Fruit fly (Drosophila melanogaster) whole organism, embryonic: Measurements from ENCODE around the gene Vav.

Experiments
- Awh ChIP-seq: fragments of 200-800 bp; sonication (Bioruptor generic); IDR thresholded peaks from 2 replicates; pipeline ENCODE4, ENCODE4 v1.3.6; 2022; ENCODE audit warnings: missing biosample characterization, missing genetic modification characterization
- CG1024 ChIP-seq: fragments of 200-800 bp; sonication (Bioruptor generic); IDR thresholded peaks from 2 replicates; pipeline ENCODE4 v1.3.6; 2022; ENCODE audit warnings: missing biosample characterization, missing genetic modification characterization
- CG10321 ChIP-seq: fragments of 200-800 bp; sonication (Bioruptor generic); IDR thresholded peaks from 2 replicates; pipeline ENCODE4 v1.3.6; 2022; ENCODE audit warnings: missing biosample characterization, missing genetic modification characterization
- CG10366 ChIP-seq: fragments of 200-800 bp; sonication (Bioruptor generic); IDR thresholded peaks from 2 replicates; pipeline ENCODE4 v1.3.6; 2022; ENCODE audit warnings: missing biosample characterization, missing genetic modification characterization
- CG10543 ChIP-seq: fragments of 200-800 bp; sonication (Bioruptor generic); optimal IDR thresholded peaks from 3 replicates; lab custom pipeline; 2017; ENCODE audit warnings: missing biosample characterization, mild to moderate bottlenecking, missing genetic modification characterization, moderate library complexity
- CG13296 ChIP-seq: fragments of 200-800 bp; sonication (Bioruptor generic); optimal IDR thresholded peaks from 3 replicates; lab custom pipeline; 2018; ENCODE audit warnings: missing biosample characterization, mild to moderate bottlenecking, missing genetic modification characterization
- CG15269 ChIP-seq: fragments of 200-800 bp; sonication (Bioruptor generic); optimal IDR thresholded peaks from 2 replicates; lab custom pipeline; 2018; ENCODE audit warnings: missing biosample characterization, mild to moderate bottlenecking, missing genetic modification characterization, moderate library complexity
- CG17359 ChIP-seq: fragments of 200-800 bp; sonication (Bioruptor generic); optimal IDR thresholded peaks from 3 replicates; lab custom pipeline; 2018; ENCODE audit warnings: missing biosample characterization, mild to moderate bottlenecking, missing genetic modification characterization, moderate library complexity
- CG17912 ChIP-seq: fragments of 200-800 bp; sonication (Bioruptor generic); optimal IDR thresholded peaks from 2 replicates; lab custom pipeline; 2018; ENCODE audit warnings: missing biosample characterization, mild to moderate bottlenecking, missing genetic modification characterization
- CG18619 ChIP-seq: fragments of 200-800 bp; sonication (Bioruptor generic); optimal IDR thresholded peaks from 3 replicates; lab custom pipeline; 2017; ENCODE audit warnings: missing biosample characterization, mild to moderate bottlenecking, missing genetic modification characterization
- CG31365 ChIP-seq: fragments of 200-800 bp; sonication (Bioruptor generic); optimal IDR thresholded peaks from 2 replicates; lab custom pipeline; 2018; ENCODE audit warnings: missing biosample characterization, mild to moderate bottlenecking, missing genetic modification characterization
- CG34376 ChIP-seq: fragments of 200-800 bp; sonication (Bioruptor generic); optimal IDR thresholded peaks from 2 replicates; lab custom pipeline; 2018; ENCODE audit warnings: missing biosample characterization, mild to moderate bottlenecking, missing genetic modification characterization
- CG43689 ChIP-seq: fragments of 200-800 bp; sonication (Bioruptor generic); IDR thresholded peaks from 2 replicates; pipeline ENCODE4 v1.3.6; 2022; ENCODE audit warnings: missing biosample characterization, missing genetic modification characterization
- CG4617 ChIP-seq: fragments of 200-800 bp; sonication (Bioruptor generic); optimal IDR thresholded peaks from 3 replicates; lab custom pipeline; 2016; ENCODE audit warnings: missing biosample characterization, missing genetic modification characterization, borderline replicate concordance
- CG4854 ChIP-seq: fragments of 200-800 bp; sonication (Bioruptor generic); optimal IDR thresholded peaks from 2 replicates; lab custom pipeline; 2016; ENCODE audit warnings: missing biosample characterization, missing genetic modification characterization, inconsistent platforms
- CG5245 ChIP-seq: fragments of 200-800 bp; sonication (Bioruptor generic); optimal IDR thresholded peaks from 3 replicates; lab custom pipeline; 2016; ENCODE audit warnings: missing biosample characterization, missing genetic modification characterization
- CG6683 ChIP-seq: fragments of 200-800 bp; sonication (Bioruptor generic); optimal IDR thresholded peaks from 2 replicates; lab custom pipeline; 2017; ENCODE audit warnings: missing biosample characterization, mild to moderate bottlenecking, missing genetic modification characterization, missing genetic modification reagents
- CG7556 ChIP-seq: fragments of 200-800 bp; sonication (Bioruptor generic); optimal IDR thresholded peaks from 2 replicates; lab custom pipeline; 2017; ENCODE audit warnings: missing biosample characterization, mild to moderate bottlenecking, missing genetic modification characterization
- CG9876 ChIP-seq: fragments of 200-800 bp; sonication (Bioruptor generic); optimal IDR thresholded peaks from 2 replicates; lab custom pipeline; 2016; ENCODE audit warnings: missing biosample characterization, missing genetic modification characterization
- CkIIα-i1 ChIP-seq: fragments of 200-800 bp; sonication (Bioruptor generic); IDR thresholded peaks from 2 replicates; pipeline ENCODE4 v1.3.6; 2022; ENCODE audit warnings: missing biosample characterization, missing genetic modification characterization
- CoRest ChIP-seq: fragments of 200-800 bp; sonication (Bioruptor generic); optimal IDR thresholded peaks from 3 replicates; lab custom pipeline; 2018; ENCODE audit warnings: missing biosample characterization, mild to moderate bottlenecking, missing genetic modification characterization, moderate library complexity
- Dip3 ChIP-seq: fragments of 200-800 bp; sonication (Bioruptor generic); optimal IDR thresholded peaks from 3 replicates; lab custom pipeline; 2016; ENCODE audit warnings: missing biosample characterization, missing genetic modification characterization
- Dll ChIP-seq: fragments of 200-800 bp; sonication (Bioruptor generic); IDR thresholded peaks from 4 replicates; pipeline ENCODE4 v1.3.6; 2022; ENCODE audit warnings: missing biosample characterization, missing genetic modification characterization; ENCODE audit not compliant: partially characterized antibody
- Dref ChIP-seq: fragments of 200-800 bp; sonication (Bioruptor generic); IDR thresholded peaks from 2 replicates; pipeline ENCODE4 v1.3.6; 2022; ENCODE audit warnings: missing biosample characterization, missing genetic modification characterization
- Drgx ChIP-seq: fragments of 200-800 bp; sonication (Bioruptor generic); IDR thresholded peaks from 2 replicates; pipeline ENCODE4 v1.3.6; 2022; ENCODE audit warnings: missing biosample characterization, missing genetic modification characterization
- Ets65A ChIP-seq: fragments of 200-800 bp; sonication (Bioruptor generic); peaks from one replicate; lab custom pipeline; 2016; ENCODE audit warnings: missing biosample characterization, missing genetic modification characterization
- Hand ChIP-seq: fragments of 200-800 bp; sonication (Bioruptor generic); optimal IDR thresholded peaks from 2 replicates; lab custom pipeline; 2017; ENCODE audit warnings: mild to moderate bottlenecking, missing biosample characterization, missing genetic modification reagents, missing genetic modification characterization
- Hsf ChIP-seq: fragments of 200-800 bp; sonication (Bioruptor generic); optimal IDR thresholded peaks from 3 replicates; lab custom pipeline; 2016; ENCODE audit warnings: missing biosample characterization, missing genetic modification characterization
- Lhr ChIP-seq: fragments of 200-800 bp; sonication (Bioruptor generic); optimal IDR thresholded peaks from 3 replicates; lab custom pipeline; 2017; ENCODE audit warnings: mild to moderate bottlenecking, missing biosample characterization, missing genetic modification reagents, missing genetic modification characterization
- MESR4 ChIP-seq: fragments of 200-800 bp; sonication (Bioruptor generic); optimal IDR thresholded peaks from 2 replicates; lab custom pipeline; 2018; ENCODE audit warnings: missing biosample characterization, mild to moderate bottlenecking, missing genetic modification characterization, moderate library complexity
- Med ChIP-seq: fragments of 200-800 bp; sonication (Bioruptor generic); peaks from one replicate; lab custom pipeline; 2016; ENCODE audit warnings: missing biosample characterization, missing genetic modification characterization, mild to moderate bottlenecking, inconsistent platforms, moderate library complexity
- Pdp1 ChIP-seq, 2 experiments: fragments of 200-800 bp; sonication (Bioruptor generic); optimal IDR thresholded peaks; 3 replicates each; lab custom pipeline; 2016; ENCODE audit warnings: missing biosample characterization in 2 of 2, missing genetic modification characterization in 2 of 2, mild to moderate bottlenecking in 1 of 2, moderate library complexity in 1 of 2
- Stat92E ChIP-seq, 3 experiments: fragments of >200 bp in 2 of 3; fragments of 200-800 bp in 1 of 3; sonication (Bioruptor generic) in 1 of 3; optimal IDR thresholded peaks; 2 replicates each; lab custom pipeline; 2017 to 2019; ENCODE audit warnings: missing biosample characterization in 3 of 3, missing genetic modification characterization in 3 of 3, mild to moderate bottlenecking in 1 of 3, moderate library complexity in 1 of 3
- Vsx1 ChIP-seq: fragments of 200-800 bp; sonication (Bioruptor generic); optimal IDR thresholded peaks from 2 replicates; lab custom pipeline; 2017; ENCODE audit warnings: missing biosample characterization, mild to moderate bottlenecking, missing genetic modification characterization, missing genetic modification reagents
- ap ChIP-seq: fragments of 200-800 bp; sonication (Bioruptor generic); IDR thresholded peaks from 2 replicates; pipeline ENCODE4 v1.3.6; 2022; ENCODE audit warnings: missing biosample characterization, missing genetic modification characterization
- bigmax ChIP-seq: fragments of 200-800 bp; sonication (Bioruptor generic); optimal IDR thresholded peaks from 2 replicates; lab custom pipeline; 2018; ENCODE audit warnings: missing biosample characterization, mild to moderate bottlenecking, missing genetic modification characterization
- emc ChIP-seq: fragments of 200-800 bp; sonication (Bioruptor generic); optimal IDR thresholded peaks from 2 replicates; lab custom pipeline; 2016; ENCODE audit warnings: missing biosample characterization, missing genetic modification characterization
- exex ChIP-seq: fragments of 200-800 bp; sonication (Bioruptor generic); optimal IDR thresholded peaks from 4 replicates; lab custom pipeline; 2018; ENCODE audit warnings: missing biosample characterization, mild to moderate bottlenecking, missing genetic modification characterization, moderate library complexity
- grn ChIP-seq: fragments of 200-800 bp; sonication (Bioruptor generic); optimal IDR thresholded peaks from 3 replicates; lab custom pipeline; 2017; ENCODE audit warnings: missing biosample characterization, missing genetic modification characterization
- ham ChIP-seq: fragments of 200-800 bp; sonication (Bioruptor generic); IDR thresholded peaks from 2 replicates; pipeline ENCODE4 v1.3.6; 2022; ENCODE audit warnings: missing biosample characterization, missing genetic modification characterization
- hth ChIP-seq: fragments of >200 bp; optimal IDR thresholded peaks from 2 replicates; lab custom pipeline; 2017; ENCODE audit warnings: inconsistent platforms
- ken ChIP-seq: fragments of 200-800 bp; sonication (Bioruptor generic); IDR thresholded peaks from 3 replicates; pipeline ENCODE4 v1.3.6; 2022; ENCODE audit warnings: missing biosample characterization, missing genetic modification characterization
- mam ChIP-seq: fragments of 200-800 bp; sonication (Bioruptor generic); optimal IDR thresholded peaks from 3 replicates; lab custom pipeline; 2016; ENCODE audit warnings: missing biosample characterization, missing genetic modification characterization
- nerfin-1 ChIP-seq: fragments of 200-800 bp; sonication (Bioruptor generic); optimal IDR thresholded peaks from 3 replicates; lab custom pipeline; 2019; ENCODE audit warnings: missing biosample characterization, mild to moderate bottlenecking, missing genetic modification characterization, moderate library complexity
- ro ChIP-seq: fragments of 200-800 bp; sonication (Bioruptor generic); IDR thresholded peaks from 2 replicates; pipeline ENCODE4 v1.3.6; 2022; ENCODE audit warnings: missing biosample characterization, missing genetic modification characterization
- row ChIP-seq: fragments of 200-800 bp; sonication (Bioruptor generic); IDR thresholded peaks from 3 replicates; pipeline ENCODE4 v1.3.6; 2022; ENCODE audit warnings: missing biosample characterization, missing genetic modification characterization
- scrt ChIP-seq: fragments of 200-800 bp; sonication (Bioruptor generic); optimal IDR thresholded peaks from 2 replicates; lab custom pipeline; 2018; ENCODE audit warnings: missing biosample characterization, mild to moderate bottlenecking, missing genetic modification characterization, moderate library complexity
- sug ChIP-seq: fragments of 200-800 bp; optimal IDR thresholded peaks from 2 replicates; lab custom pipeline; 2019; ENCODE audit warnings: missing biosample characterization, mild to moderate bottlenecking, missing genetic modification characterization, moderate library complexity
- trh ChIP-seq: fragments of 200-800 bp; sonication (Bioruptor generic); optimal IDR thresholded peaks from 2 replicates; lab custom pipeline; 2016; ENCODE audit warnings: missing biosample characterization, missing genetic modification characterization
- wdn ChIP-seq: fragments of 200-800 bp; sonication (Bioruptor generic); IDR thresholded peaks from 2 replicates; pipeline ENCODE4 v1.3.6; 2022; ENCODE audit warnings: missing biosample characterization, missing genetic modification characterization
- z ChIP-seq: fragments of 200-800 bp; sonication (Bioruptor generic); IDR thresholded peaks from 3 replicates; pipeline ENCODE4 v1.3.6; 2022; ENCODE audit warnings: missing biosample characterization, missing genetic modification characterization

The Vav gene

dm6 chrX:19293320-19293719 is 31.7 kb downstream of the Vav start (continued):
- no peak for TF ChIP-seq Dll (GFP tag; lab: Robert Waterston, UW)
- TF ChIP-seq CoRest (tag; lab: Kevin White, UChicago), result no peak
- no peak for TF ChIP-seq z
- TF ChIP-seq Med, result peak; percentile 62
- no peak for TF ChIP-seq wdn (GFP tag; lab: Robert Waterston, UW)
- TF ChIP-seq hth (lab: Kevin White, UChicago), result no peak
- TF ChIP-seq Pdp1 (GFP tag; optimal IDR thresholded peaks at IDR 0.05; lab: Kevin White, UChicago), result peak in 1 of 2 experiments; percentile 36
- TF ChIP-seq CG17359 (tag; lab: Kevin White, UChicago), result no peak

DNA sequence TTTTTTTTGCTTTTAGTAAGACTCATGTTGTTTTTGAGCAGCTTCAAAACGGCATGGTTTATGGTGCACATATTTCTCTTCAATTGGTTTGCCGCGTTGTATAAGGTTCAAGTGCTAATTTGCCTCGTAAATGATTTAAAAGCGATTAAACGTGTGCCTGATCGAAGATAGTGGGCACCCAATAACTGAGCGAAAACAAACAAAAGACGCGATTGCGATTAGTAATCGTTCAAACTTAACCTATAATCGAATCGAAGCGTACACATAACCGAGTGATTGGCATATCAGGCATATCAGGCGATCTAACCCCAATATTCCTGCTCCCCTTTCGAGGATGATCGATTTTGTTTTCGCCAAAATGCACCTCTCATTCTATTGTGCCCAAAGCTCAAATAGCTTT is 32.4 kb downstream of the Vav start:
- TF ChIP-seq Hand (no peak), CG18619 (GFP tag; lab: Kevin White, UChicago) (no peak), trh (GFP tag; lab: Kevin White, UChicago) (no peak), CG7556 (GFP tag; lab: Kevin White, UChicago) (no peak), CG10543 (GFP tag; lab: Kevin White, UChicago) (no peak), ken (GFP tag; lab: Robert Waterston, UW) (no peak), Dref (GFP tag; lab: Robert Waterston, UW) (no peak), row (GFP tag; lab: Robert Waterston, UW) (no peak), Lhr (GFP tag; lab: Kevin White, UChicago) (no peak), CkIIα-i1 (no peak), Vsx1 (GFP tag; lab: Kevin White, UChicago) (peak; percentile 70), CG15269 (tag; lab: Kevin White, UChicago) (no peak), Dip3 (no peak), CG9876 (no peak), Drgx (GFP tag; lab: Robert Waterston, UW) (no peak), Ets65A (peak; percentile 1), exex (peak; percentile 98), CG13296 (GFP tag; lab: Kevin White, UChicago) (no peak), Awh (GFP tag; lab: Robert Waterston, UW) (no peak), CG43689 (GFP tag; lab: Robert Waterston, UW) (no peak), bigmax (peak; percentile 78), CG34376 (GFP tag; lab: Kevin White, UChicago) (peak; percentile 22), ap (GFP tag; lab: Robert Waterston, UW) (no peak), CG4617 (GFP tag; lab: Kevin White, UChicago) (no peak), CG1024 (no peak), ro (GFP tag; lab: Robert Waterston, UW) (no peak), CG17912 (GFP tag; lab: Kevin White, UChicago) (no peak), CG6683 (no peak), CG10366 (no peak), CG31365 (tag; lab: Kevin White, UChicago) (no peak), nerfin-1 (tag; lab: Kevin White, UChicago) (no peak), scrt (GFP tag; lab: Kevin White, UChicago) (no peak), MESR4 (GFP tag; lab: Kevin White, UChicago) (no peak), emc (GFP tag; lab: Kevin White, UChicago) (no peak), Hsf (no peak), ham (GFP tag; lab: Robert Waterston, UW) (no peak), Stat92E (GFP tag; optimal IDR thresholded peaks at IDR 0.05; lab: Kevin White, UChicago) (no peak), grn (GFP tag; lab: Kevin White, UChicago) (peak; percentile 89), CG5245 (no peak), sug (tag; lab: Kevin White, UChicago) (peak; percentile 75), mam (GFP tag; lab: Kevin White, UChicago) (no peak), CG4854 (GFP tag; lab: Kevin White, UChicago) (no peak), CG10321 (GFP tag; lab: Robert Waterston, UW) (no peak), Pdp1 (GFP tag; optimal IDR thresholded peaks at IDR 0.05; lab: Kevin White, UChicago) (peak in 1 of 2 experiments; percentile 64)
